Worm (Caenorhabditis elegans): Measurements from ENCODE around the gene edg-1.

Gene edg-1

DNA sequence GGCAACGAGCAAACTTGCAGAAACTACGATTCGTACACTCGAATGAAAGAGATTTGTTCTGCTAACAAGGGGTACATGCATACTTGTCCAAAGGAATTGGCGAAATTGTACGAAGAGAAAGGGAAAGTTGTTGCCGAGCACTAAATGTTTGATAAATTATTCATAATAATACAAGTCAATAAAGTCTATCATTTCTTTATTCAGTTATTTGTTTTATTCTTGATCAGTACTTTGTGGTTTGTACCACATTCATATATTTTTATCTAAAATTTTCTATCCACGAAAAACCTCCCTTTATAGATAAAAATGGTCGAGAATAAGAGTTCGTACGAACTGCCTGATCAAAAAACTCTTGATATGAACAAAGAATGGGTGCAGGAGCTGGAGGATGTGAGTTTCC is at the start of gene edg-1:
edg-1 (plus strand) TSS at position 301 of the 400 bp plus-strand sequence.
- TF ChIP-seq tbx-2 (tag; optimal IDR thresholded peaks at IDR 0.05) = no peak
- TF ChIP-seq nhr-76 (tag; optimal IDR thresholded peaks at IDR 0.05) = no peak
- no peak for TF ChIP-seq R02D3.7 (tag; optimal IDR thresholded peaks at IDR 0.05)
- no peak for TF ChIP-seq aly-2 (tag; optimal IDR thresholded peaks at IDR 0.05)
- no peak for TF ChIP-seq egl-5 (tag; optimal IDR thresholded peaks at IDR 0.05)

DNA sequence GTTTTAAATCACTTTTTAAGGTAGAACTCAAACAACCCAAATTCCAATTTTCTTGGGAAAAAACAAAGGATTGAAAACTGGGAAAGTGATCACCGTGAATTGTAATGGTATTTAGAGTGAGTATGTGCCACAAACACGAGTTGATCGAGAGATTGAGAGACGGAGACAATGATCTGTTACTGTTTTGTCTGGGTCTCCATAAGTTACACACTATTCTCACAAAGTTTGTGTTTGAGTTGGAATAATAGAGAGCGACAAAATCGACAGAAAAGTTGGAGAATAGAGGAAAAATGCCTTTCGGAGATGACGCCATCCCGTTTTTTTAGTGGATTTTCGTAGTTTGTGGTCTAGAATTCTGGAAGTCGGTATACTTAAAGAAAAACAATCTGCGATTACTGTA is 49.3 kb upstream of the edg-1 start, which contains the start of gene nhr-7:
nhr-7 (minus strand) TSS at position 101 of the 400 bp plus-strand sequence.
- peak; percentile 72 for TF ChIP-seq pha-4 (tag; optimal IDR thresholded peaks at IDR 0.05)
- TF ChIP-seq nhr-12 (tag; optimal IDR thresholded peaks at IDR 0.05) = no peak

DNA sequence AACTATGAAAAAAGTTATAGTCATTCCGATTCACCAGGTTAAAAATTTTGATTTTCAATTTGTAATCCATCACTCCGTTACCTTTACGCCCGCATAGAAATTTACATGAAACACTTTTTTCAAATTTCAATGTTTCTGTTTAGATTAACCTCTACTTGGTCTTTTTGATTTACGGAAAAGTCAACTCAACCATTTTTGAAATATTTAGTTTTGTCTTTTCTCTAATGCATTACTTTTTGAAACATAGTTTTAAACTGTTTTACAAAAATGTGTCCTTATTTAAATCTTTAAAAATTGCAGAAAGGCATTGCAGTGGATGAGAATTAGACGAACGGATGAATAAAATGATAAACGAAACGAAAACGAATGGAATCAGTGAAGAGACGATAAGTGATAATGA is 47.4 kb upstream of the edg-1 start, which contains the start of gene gtl-2:
gtl-2 (plus strand) TSS at position 301 of the 400 bp plus-strand sequence.
- no peak for TF ChIP-seq elt-1 (tag; optimal IDR thresholded peaks at IDR 0.05)
- TF ChIP-seq pqm-1 (tag; optimal IDR thresholded peaks at IDR 0.05) = no peak
- TF ChIP-seq nhr-28 (tag; optimal IDR thresholded peaks at IDR 0.05) = no peak
- TF ChIP-seq jun-1 (tag; optimal IDR thresholded peaks at IDR 0.05) = no peak
- no peak for TF ChIP-seq sea-2 (GFP tag; optimal IDR thresholded peaks at IDR 0.05)
- TF ChIP-seq hmg-11 (tag; optimal IDR thresholded peaks at IDR 0.05) = no peak
- TF ChIP-seq lin-39 (tag; optimal IDR thresholded peaks at IDR 0.05) = no peak
- no peak for TF ChIP-seq ceh-9 (tag; optimal IDR thresholded peaks at IDR 0.05)
- no peak for TF ChIP-seq nhr-12 (tag; optimal IDR thresholded peaks at IDR 0.05)
- TF ChIP-seq fkh-2 (tag; optimal IDR thresholded peaks at IDR 0.05) = no peak
- TF ChIP-seq ztf-11 (tag; optimal IDR thresholded peaks at IDR 0.05) = no peak
- TF ChIP-seq ceh-28 (tag; optimal IDR thresholded peaks at IDR 0.05) = no peak
- no peak for TF ChIP-seq unc-39 (tag; optimal IDR thresholded peaks at IDR 0.05)

DNA sequence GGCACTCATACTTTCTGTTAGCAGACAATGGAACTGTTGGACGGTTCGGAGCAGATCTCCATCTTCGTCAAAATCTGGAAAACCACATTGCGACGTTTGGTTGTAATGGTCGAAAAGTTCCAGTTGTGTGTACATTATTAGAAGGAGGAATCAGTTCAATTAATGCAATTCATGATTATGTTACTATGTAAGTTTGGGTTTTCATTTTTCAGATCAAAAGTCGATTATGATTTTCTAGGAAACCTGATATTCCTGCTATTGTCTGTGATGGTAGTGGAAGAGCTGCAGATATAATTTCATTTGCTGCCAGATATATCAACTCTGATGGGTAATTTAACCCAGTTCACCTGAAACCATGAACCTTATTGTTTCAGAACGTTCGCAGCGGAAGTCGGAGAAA is 44.6 kb upstream of the edg-1 start:
- TF ChIP-seq aly-2 (tag; optimal IDR thresholded peaks at IDR 0.05) = no peak
- no peak for TF ChIP-seq daf-12 (tag; optimal IDR thresholded peaks at IDR 0.05)
- no peak for TF ChIP-seq nhr-28 (tag; optimal IDR thresholded peaks at IDR 0.05)
- no peak for TF ChIP-seq egl-27 (tag; optimal IDR thresholded peaks at IDR 0.05)
- TF ChIP-seq jun-1 (tag; optimal IDR thresholded peaks at IDR 0.05) = no peak
- no peak for TF ChIP-seq R02D3.7 (tag; optimal IDR thresholded peaks at IDR 0.05)
- TF ChIP-seq fkh-2 (tag; optimal IDR thresholded peaks at IDR 0.05) = no peak
- TF ChIP-seq egl-5 (tag; optimal IDR thresholded peaks at IDR 0.05) = no peak
- TF ChIP-seq skn-1 (tag; optimal IDR thresholded peaks at IDR 0.05) = no peak
- no peak for TF ChIP-seq fkh-10 (GFP tag; optimal IDR thresholded peaks at IDR 0.05)
- no peak for TF ChIP-seq nhr-237 (tag; optimal IDR thresholded peaks at IDR 0.05)
- no peak for TF ChIP-seq fos-1 (tag; optimal IDR thresholded peaks at IDR 0.05)
- no peak for TF ChIP-seq ZK546.5 (tag; optimal IDR thresholded peaks at IDR 0.05)
- TF ChIP-seq nhr-67 (tag; optimal IDR thresholded peaks at IDR 0.05) = no peak
- no peak for TF ChIP-seq nhr-43 (tag; optimal IDR thresholded peaks at IDR 0.05; ENCODE audit: poor library complexity, severe bottlenecking)
- no peak for TF ChIP-seq eor-1 (tag; optimal IDR thresholded peaks at IDR 0.05)
- no peak for TF ChIP-seq sea-2 (GFP tag; optimal IDR thresholded peaks at IDR 0.05)

DNA sequence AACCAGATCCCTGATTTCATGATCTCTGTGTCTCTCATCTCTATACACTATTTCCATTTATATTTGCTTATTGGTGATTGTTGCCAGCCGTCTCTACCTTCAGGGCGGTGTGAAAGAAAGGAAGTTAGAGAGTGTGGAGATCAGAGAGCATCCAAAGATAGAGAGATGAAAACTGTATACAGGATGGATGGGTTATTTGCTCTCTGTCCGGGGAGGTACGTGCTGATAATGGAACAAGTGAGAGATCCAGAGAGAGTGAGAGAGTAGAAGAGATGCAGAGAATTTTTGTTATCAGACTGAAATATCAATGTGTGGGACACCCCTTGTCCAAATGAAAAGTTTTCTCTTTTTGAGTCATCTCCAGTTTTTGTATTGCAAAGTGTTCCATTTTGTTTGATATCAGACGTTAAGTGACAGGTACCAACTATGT is 36.5 kb upstream of the edg-1 start:
- TF ChIP-seq ZK546.5 (tag; optimal IDR thresholded peaks at IDR 0.05) (no peak), fos-1 (tag; optimal IDR thresholded peaks at IDR 0.05) (peak; percentile 53), daf-12 (tag; optimal IDR thresholded peaks at IDR 0.05) (no peak), ceh-16 (tag; optimal IDR thresholded peaks at IDR 0.05) (no peak), skn-1 (tag; optimal IDR thresholded peaks at IDR 0.05) (peak; percentile 42), pqm-1 (tag; optimal IDR thresholded peaks at IDR 0.05) (peak; percentile 93), nhr-23 (tag; optimal IDR thresholded peaks at IDR 0.05) (no peak), egl-27 (tag; optimal IDR thresholded peaks at IDR 0.05) (no peak), pha-4 (tag; optimal IDR thresholded peaks at IDR 0.05) (peak; percentile 95), ztf-11 (tag; optimal IDR thresholded peaks at IDR 0.05) (no peak), elt-2 (tag; optimal IDR thresholded peaks at IDR 0.05) (peak; percentile 98), zag-1 (tag; optimal IDR thresholded peaks at IDR 0.05) (no peak), egl-5 (tag; optimal IDR thresholded peaks at IDR 0.05) (no peak), ztf-4 (tag; optimal IDR thresholded peaks at IDR 0.05) (no peak), nfya-1 (tag; optimal IDR thresholded peaks at IDR 0.05; ENCODE audit: insufficient read depth) (no peak), jun-1 (tag; optimal IDR thresholded peaks at IDR 0.05) (peak; percentile 78), lin-39 (tag; optimal IDR thresholded peaks at IDR 0.05) (no peak), fkh-10 (GFP tag; optimal IDR thresholded peaks at IDR 0.05) (no peak)

All from whole organism, L3 larva.